Fruit fly (Drosophila melanogaster): ENCODE results near the gene CG31140.

Gene CG31140

DNA sequence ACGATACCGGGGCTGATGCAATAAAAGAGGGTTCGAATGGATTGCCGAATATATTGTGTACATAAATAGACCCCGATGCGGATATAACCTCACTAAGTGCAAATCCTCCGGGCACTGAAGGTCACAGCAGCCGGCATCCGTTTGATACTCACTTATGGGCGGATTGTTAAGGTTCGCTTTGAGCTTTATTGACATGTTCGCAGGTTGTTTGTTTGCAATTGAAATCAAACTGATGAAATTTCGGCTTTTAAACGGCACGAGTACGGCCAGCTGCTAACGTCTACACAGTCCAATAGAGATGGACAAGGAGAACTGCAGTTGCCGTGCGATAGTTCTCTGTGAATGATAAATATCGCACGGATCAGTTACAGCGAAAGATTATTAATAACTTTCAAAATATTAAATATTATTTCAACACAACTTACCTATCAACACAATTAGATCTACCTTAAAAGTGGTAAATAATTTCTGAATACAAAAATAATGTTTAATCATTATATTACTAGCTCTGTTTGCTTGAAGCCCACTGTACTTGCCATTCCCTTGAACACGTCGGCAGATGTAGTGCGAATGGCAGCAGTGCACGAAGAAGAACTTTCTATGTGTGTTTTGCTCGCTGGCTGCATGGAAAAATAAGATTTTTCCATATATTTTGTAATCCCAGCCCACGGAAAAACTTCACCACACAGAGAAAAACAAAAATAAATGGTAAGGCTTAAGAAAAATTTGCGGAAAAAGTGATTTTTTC lies 4.7 kb upstream of the CG31140 start, which contains the start of the genes GluProRS and AP-1sigma (continued):
- TF ChIP-seq Trl (optimal IDR thresholded peaks at IDR 0.05) (no peak), Trl (GFP tag; optimal IDR thresholded peaks at IDR 0.05) (peak; percentile 83), Oaz (GFP tag; IDR thresholded peaks at IDR 0.05) (peak; percentile 93), gro (GFP tag; optimal IDR thresholded peaks at IDR 0.05) (peak; percentile 52), bigmax (GFP tag; optimal IDR thresholded peaks at IDR 0.05) (peak; percentile 98), CG11398 (GFP tag; optimal IDR thresholded peaks at IDR 0.05) (peak; percentile 28), oc (tag; optimal IDR thresholded peaks at IDR 0.05) (no peak), CG15011 (GFP tag; optimal IDR thresholded peaks at IDR 0.05) (peak; percentile 72), tna (GFP tag; IDR thresholded peaks at IDR 0.05; ENCODE audit: partially characterized antibody) (peak; percentile 76; the same call in 1 of the 2 replicates), exex (tag; optimal IDR thresholded peaks at IDR 0.05) (peak; percentile 58), danr (GFP tag; IDR thresholded peaks at IDR 0.05) (peak; percentile 93), CG14710 (tag; optimal IDR thresholded peaks at IDR 0.05) (peak; percentile 92), peb (GFP tag; IDR thresholded peaks at IDR 0.05) (peak; percentile 91), pan (optimal IDR thresholded peaks at IDR 0.05) (no peak), pan (GFP tag; optimal IDR thresholded peaks at IDR 0.05 in 1 of 2, IDR thresholded peaks at IDR 0.05 in 1 of 2) (peak in 1 of 2 experiments; percentile 97), D19B (GFP tag; optimal IDR thresholded peaks at IDR 0.05) (peak; percentile 67), eve (GFP tag; optimal IDR thresholded peaks at IDR 0.05) (peak in 1 of 2 experiments; percentile 3), CG10979 (tag; optimal IDR thresholded peaks at IDR 0.05) (peak; percentile 84), CG33557 (GFP tag; optimal IDR thresholded peaks at IDR 0.05) (peak; percentile 78), CG5180 (GFP tag; optimal IDR thresholded peaks at IDR 0.05) (no peak), CG9932 (GFP tag; IDR thresholded peaks at IDR 0.05) (peak; percentile 99), CG12659 (GFP tag; optimal IDR thresholded peaks at IDR 0.05) (peak; percentile 94), Hmr (GFP tag; optimal IDR thresholded peaks at IDR 0.05) (peak; percentile 86), CG10462 (GFP tag; optimal IDR thresholded peaks at IDR 0.05) (peak; percentile 75), Neu2 (GFP tag; optimal IDR thresholded peaks at IDR 0.05; ENCODE audit: borderline replicate concordance) (no peak), sens (GFP tag) (peak; percentile 97), CG6791 (GFP tag; IDR thresholded peaks at IDR 0.05; ENCODE audit: partially characterized antibody) (peak; percentile 90), Meics (GFP tag; optimal IDR thresholded peaks at IDR 0.05) (peak; percentile 87), tx (GFP tag; optimal IDR thresholded peaks at IDR 0.05) (peak; percentile 87), Taf1 (GFP tag; IDR thresholded peaks at IDR 0.05) (peak; percentile 89), psq (GFP tag; optimal IDR thresholded peaks at IDR 0.05) (peak; percentile 68), aop (GFP tag; IDR thresholded peaks at IDR 0.05) (peak; percentile 75), fd102C (GFP tag; optimal IDR thresholded peaks at IDR 0.05) (peak; percentile 59), pb (GFP tag; optimal IDR thresholded peaks at IDR 0.05) (peak; percentile 47), Blimp-1 (GFP tag; optimal IDR thresholded peaks at IDR 0.05) (peak; percentile 86), ac (GFP tag; optimal IDR thresholded peaks at IDR 0.05) (peak; percentile 38), CG6272 (GFP tag; IDR thresholded peaks at IDR 0.05) (peak; percentile 95), CG13123 (GFP tag; optimal IDR thresholded peaks at IDR 0.05) (peak; percentile 87), Xrp1 (GFP tag; IDR thresholded peaks at IDR 0.05) (peak; percentile 96), CG5245 (GFP tag; optimal IDR thresholded peaks at IDR 0.05) (peak; percentile 92), CG10366 (GFP tag; IDR thresholded peaks at IDR 0.05) (peak; percentile 96), CG34224 (GFP tag; IDR thresholded peaks at IDR 0.05; ENCODE audit: partially characterized antibody) (peak; percentile 95), Bteb2 (GFP tag; optimal IDR thresholded peaks at IDR 0.05) (peak; percentile 76), CG4404 (GFP tag; IDR thresholded peaks at IDR 0.05) (peak; percentile 96), hb (GFP tag; IDR thresholded peaks at IDR 0.05; ENCODE audit: partially characterized antibody) (peak; percentile 90), CG7839 (tag; optimal IDR thresholded peaks at IDR 0.05) (peak; percentile 89), wek (GFP tag; optimal IDR thresholded peaks at IDR 0.05) (no peak), Hr51 (GFP tag; optimal IDR thresholded peaks at IDR 0.05) (peak; percentile 84 to 88), ftz-f1 (GFP tag; optimal IDR thresholded peaks at IDR 0.05) (peak; percentile 80)

Measured in whole organism, embryonic.